1 fruit fly cellular context compared by ENCODE assay signal in genomic region chr3L:139574-140567, dm6.
TF ChIP-seq lines count a peak whose summit lies in the region.

No protein-coding gene starts in this region.

TF ChIP-seq in whole organism, embryonic, 481 proteins besides CTCF, POLR2A, EP300 and RAD21 (continued from another document):
- peak; percentile 53 for TF ChIP-seq CG13624 (GFP tag; optimal IDR thresholded peaks at IDR 0.05; lab: Kevin White, UChicago)
- peak; percentile 78 for TF ChIP-seq CG34376 (GFP tag; optimal IDR thresholded peaks at IDR 0.05; lab: Kevin White, UChicago)
- no peak for TF ChIP-seq CG3065 (GFP tag; optimal IDR thresholded peaks at IDR 0.05; lab: Kevin White, UChicago)
- TF ChIP-seq HLH54F (GFP tag; optimal IDR thresholded peaks at IDR 0.05; lab: Kevin White, UChicago), result no peak
- no peak for TF ChIP-seq gcm (GFP tag; optimal IDR thresholded peaks at IDR 0.05; lab: Kevin White, UChicago)
- no peak for TF ChIP-seq pfk (GFP tag; optimal IDR thresholded peaks at IDR 0.05; lab: Kevin White, UChicago)
- TF ChIP-seq CG3407 (GFP tag; optimal IDR thresholded peaks at IDR 0.05; lab: Kevin White, UChicago), result no peak
- peak; percentile 52 for TF ChIP-seq sug (tag; optimal IDR thresholded peaks at IDR 0.05; lab: Kevin White, UChicago)
- no peak for TF ChIP-seq crc (GFP tag; optimal IDR thresholded peaks at IDR 0.05; lab: Kevin White, UChicago)
- TF ChIP-seq CG3995 (GFP tag; optimal IDR thresholded peaks at IDR 0.05; lab: Kevin White, UChicago), result peak; percentile 9
- TF ChIP-seq cato (GFP tag; optimal IDR thresholded peaks at IDR 0.05; lab: Kevin White, UChicago; ENCODE audit: borderline replicate concordance), result no peak
- TF ChIP-seq CG10565 (GFP tag; optimal IDR thresholded peaks at IDR 0.05; lab: Kevin White, UChicago), result no peak
- TF ChIP-seq CG6813 (GFP tag; optimal IDR thresholded peaks at IDR 0.05; lab: Kevin White, UChicago), result no peak
- no peak for TF ChIP-seq CG32767 (GFP tag; IDR thresholded peaks at IDR 0.05; lab: Robert Waterston, UW)
- TF ChIP-seq dan (GFP tag; IDR thresholded peaks at IDR 0.05; lab: Robert Waterston, UW), result no peak
- no peak for TF ChIP-seq NC2α (GFP tag; optimal IDR thresholded peaks at IDR 0.05; lab: Kevin White, UChicago)
- no peak for TF ChIP-seq ham (GFP tag; IDR thresholded peaks at IDR 0.05; lab: Robert Waterston, UW)
- TF ChIP-seq cg (GFP tag; optimal IDR thresholded peaks at IDR 0.05; lab: Kevin White, UChicago), result no peak
- TF ChIP-seq jumu (GFP tag; optimal IDR thresholded peaks at IDR 0.05; lab: Kevin White, UChicago), result no peak
- no peak for TF ChIP-seq ssp (GFP tag; IDR thresholded peaks at IDR 0.05; lab: Robert Waterston, UW)
- no peak for TF ChIP-seq Atf6 (GFP tag; IDR thresholded peaks at IDR 0.05; lab: Robert Waterston, UW)
- TF ChIP-seq eve (GFP tag; optimal IDR thresholded peaks at IDR 0.05; lab: Kevin White, UChicago), result peak in 1 of 2 experiments; percentile 36
- TF ChIP-seq CG18011 (GFP tag; optimal IDR thresholded peaks at IDR 0.05; lab: Kevin White, UChicago), result peak; percentile 0
- no peak for TF ChIP-seq NfI (GFP tag; optimal IDR thresholded peaks at IDR 0.05; lab: Kevin White, UChicago)
- peak; percentile 49 for TF ChIP-seq Blimp-1 (GFP tag; optimal IDR thresholded peaks at IDR 0.05; lab: Kevin White, UChicago)
- no peak for TF ChIP-seq Vsx1 (GFP tag; optimal IDR thresholded peaks at IDR 0.05; lab: Kevin White, UChicago)
- no peak for TF ChIP-seq wek (GFP tag; optimal IDR thresholded peaks at IDR 0.05; lab: Kevin White, UChicago)
- no peak for TF ChIP-seq en (GFP tag; optimal IDR thresholded peaks at IDR 0.05; lab: Kevin White, UChicago)
- TF ChIP-seq Eip74EF (GFP tag; optimal IDR thresholded peaks at IDR 0.05; lab: Kevin White, UChicago), result peak in 1 of 2 experiments; percentile 5
- TF ChIP-seq NFAT (GFP tag; IDR thresholded peaks at IDR 0.05; lab: Robert Waterston, UW), result no peak
- TF ChIP-seq pzg (GFP tag; optimal IDR thresholded peaks at IDR 0.05; lab: Kevin White, UChicago), result no peak
- TF ChIP-seq CG13123 (GFP tag; optimal IDR thresholded peaks at IDR 0.05; lab: Kevin White, UChicago), result no peak
- no peak for TF ChIP-seq org-1 (GFP tag; optimal IDR thresholded peaks at IDR 0.05; lab: Kevin White, UChicago)
- TF ChIP-seq CG15269 (tag; optimal IDR thresholded peaks at IDR 0.05; lab: Kevin White, UChicago), result peak; percentile 13
- no peak for TF ChIP-seq CG17568 (GFP tag; optimal IDR thresholded peaks at IDR 0.05; lab: Kevin White, UChicago)
- no peak for TF ChIP-seq tgo (GFP tag; IDR thresholded peaks at IDR 0.05; lab: Robert Waterston, UW)
- TF ChIP-seq kah (GFP tag; optimal IDR thresholded peaks at IDR 0.05; lab: Kevin White, UChicago), result peak; percentile 26
- TF ChIP-seq Med (GFP tag; lab: Kevin White, UChicago), result peak; percentile 53
- no peak for TF ChIP-seq CG17829 (tag; optimal IDR thresholded peaks at IDR 0.05; lab: Kevin White, UChicago)
- 0 out of 2 replicates have a peak, but pooled peaks have one; percentile 6 for TF ChIP-seq slbo (GFP tag; IDR thresholded peaks at IDR 0.05; lab: Robert Waterston, UW)
- no peak for TF ChIP-seq Aef1 (GFP tag; IDR thresholded peaks at IDR 0.05; lab: Robert Waterston, UW)
- TF ChIP-seq NK7.1 (GFP tag; optimal IDR thresholded peaks at IDR 0.05; lab: Kevin White, UChicago), result no peak
- TF ChIP-seq jigr1 (GFP tag; IDR thresholded peaks at IDR 0.05; lab: Robert Waterston, UW), result no peak
- TF ChIP-seq ind (GFP tag; optimal IDR thresholded peaks at IDR 0.05; lab: Kevin White, UChicago), result peak; percentile 8
- no peak for TF ChIP-seq CG30431 (GFP tag; optimal IDR thresholded peaks at IDR 0.05; lab: Kevin White, UChicago)
- TF ChIP-seq zen (tag; optimal IDR thresholded peaks at IDR 0.05; lab: Kevin White, UChicago), result no peak
- TF ChIP-seq ci (GFP tag; IDR thresholded peaks at IDR 0.05; lab: Robert Waterston, UW), result 0 out of 3 replicates have a peak, but pooled peaks have one; percentile 31
- no peak for TF ChIP-seq Hand (GFP tag; optimal IDR thresholded peaks at IDR 0.05; lab: Kevin White, UChicago)
- TF ChIP-seq Fer3 (tag; optimal IDR thresholded peaks at IDR 0.05; lab: Kevin White, UChicago), result no peak
- no peak for TF ChIP-seq Doc2 (GFP tag; IDR thresholded peaks at IDR 0.05; lab: Robert Waterston, UW)
- no peak for TF ChIP-seq CG34422 (GFP tag; IDR thresholded peaks at IDR 0.05; lab: Robert Waterston, UW)
- TF ChIP-seq tup (GFP tag; optimal IDR thresholded peaks at IDR 0.05; lab: Kevin White, UChicago), result no peak
- no peak for TF ChIP-seq bcd (GFP tag; optimal IDR thresholded peaks at IDR 0.05; lab: Kevin White, UChicago)
- TF ChIP-seq Myb (GFP tag; optimal IDR thresholded peaks at IDR 0.05; lab: Kevin White, UChicago), result no peak
- no peak for TF ChIP-seq maf-S (GFP tag; optimal IDR thresholded peaks at IDR 0.05; lab: Kevin White, UChicago)
- TF ChIP-seq CG42726 (GFP tag; IDR thresholded peaks at IDR 0.05; lab: Robert Waterston, UW; ENCODE audit: partially characterized antibody), result no peak
- no peak for TF ChIP-seq CG17612 (GFP tag; IDR thresholded peaks at IDR 0.05; lab: Robert Waterston, UW)
- TF ChIP-seq Atf-2 (GFP tag; optimal IDR thresholded peaks at IDR 0.05; lab: Kevin White, UChicago), result no peak
- TF ChIP-seq Rx (GFP tag; IDR thresholded peaks at IDR 0.05; lab: Robert Waterston, UW), result no peak
- no peak for TF ChIP-seq CG14667 (GFP tag; IDR thresholded peaks at IDR 0.05; lab: Robert Waterston, UW)
- TF ChIP-seq p53 (GFP tag; optimal IDR thresholded peaks at IDR 0.05; lab: Kevin White, UChicago), result no peak
- TF ChIP-seq dmrt11E (tag; optimal IDR thresholded peaks at IDR 0.05; lab: Kevin White, UChicago), result peak; percentile 14
- TF ChIP-seq PHDP (tag; optimal IDR thresholded peaks at IDR 0.05; lab: Kevin White, UChicago), result no peak
- no peak for TF ChIP-seq CG12942 (GFP tag; optimal IDR thresholded peaks at IDR 0.05; lab: Kevin White, UChicago)
- TF ChIP-seq phol (tag; optimal IDR thresholded peaks at IDR 0.05; lab: Kevin White, UChicago), result no peak
- no peak for TF ChIP-seq jing (GFP tag; optimal IDR thresholded peaks at IDR 0.05; lab: Kevin White, UChicago)
- no peak for TF ChIP-seq psq (GFP tag; optimal IDR thresholded peaks at IDR 0.05; lab: Kevin White, UChicago)
- no peak for TF ChIP-seq HLH3B (GFP tag; IDR thresholded peaks at IDR 0.05; lab: Robert Waterston, UW)
- TF ChIP-seq insv (GFP tag; optimal IDR thresholded peaks at IDR 0.05; lab: Kevin White, UChicago), result no peak
- TF ChIP-seq Bteb2 (GFP tag; optimal IDR thresholded peaks at IDR 0.05; lab: Kevin White, UChicago), result no peak
